Fruit fly (Drosophila melanogaster): Measurements from ENCODE around the gene Cpr72Ea.
A peak's percentile ranks its signal among the peaks of the same experiment; 100 is the strongest.

Gene Cpr72Ea

DNA sequence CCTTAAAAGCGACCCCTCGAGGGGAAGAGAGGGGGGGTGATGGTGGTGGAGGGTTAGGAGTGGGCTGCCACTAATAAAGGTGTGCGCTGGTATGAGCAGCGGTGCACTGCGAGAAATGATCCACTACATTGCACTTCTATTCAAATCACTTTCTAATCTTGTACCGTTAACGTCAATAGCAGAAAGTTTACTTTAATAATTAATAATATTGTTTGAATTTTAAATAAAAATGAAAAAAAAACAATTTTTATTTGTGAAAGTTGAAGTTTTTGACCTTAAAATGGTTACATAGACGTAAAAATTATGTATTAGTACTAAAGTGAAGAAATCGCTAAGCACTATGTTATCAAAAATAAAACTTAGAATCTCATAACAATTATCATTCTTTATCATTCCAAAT is 30.5 kb downstream of the Cpr72Ea start (continued):
- TF ChIP-seq CG9437 (GFP tag; optimal IDR thresholded peaks at IDR 0.05) (peak; percentile 33), row (GFP tag; IDR thresholded peaks at IDR 0.05) (0 out of 3 replicates have a peak, but pooled peaks have one; percentile 12), vnd (GFP tag; IDR thresholded peaks at IDR 0.05; ENCODE audit: partially characterized antibody) (no peak), CG9797 (GFP tag; optimal IDR thresholded peaks at IDR 0.05) (no peak), bcd (GFP tag; optimal IDR thresholded peaks at IDR 0.05) (peak; percentile 10), Fer3 (tag; optimal IDR thresholded peaks at IDR 0.05) (peak; percentile 0), CG12659 (GFP tag; optimal IDR thresholded peaks at IDR 0.05) (peak; percentile 9), CG10267 (tag; optimal IDR thresholded peaks at IDR 0.05) (peak; percentile 1), CG6689 (GFP tag; IDR thresholded peaks at IDR 0.05) (peak; percentile 17; the same call in 1 of the 2 replicates), CG9932 (GFP tag; IDR thresholded peaks at IDR 0.05) (no peak), bsh (GFP tag; optimal IDR thresholded peaks at IDR 0.05) (peak in 1 of 2 experiments; percentile 9), dmrt99B (tag; optimal IDR thresholded peaks at IDR 0.05) (peak; percentile 45), Meics (GFP tag; optimal IDR thresholded peaks at IDR 0.05) (peak; percentile 47), CTCF (GFP tag; optimal IDR thresholded peaks at IDR 0.05) (no peak), CG31441 (GFP tag; IDR thresholded peaks at IDR 0.05) (peak; percentile 43; the same call in 1 of the 2 replicates), Usf (GFP tag; optimal IDR thresholded peaks at IDR 0.05) (no peak), H15 (GFP tag; IDR thresholded peaks at IDR 0.05) (no peak), grau (tag; optimal IDR thresholded peaks at IDR 0.05) (peak; percentile 41), CG14441 (GFP tag; IDR thresholded peaks at IDR 0.05) (peak; percentile 27; the same call in 1 of the 2 replicates), CG2129 (GFP tag; IDR thresholded peaks at IDR 0.05; ENCODE audit: partially characterized antibody) (no peak), zfh2 (GFP tag; optimal IDR thresholded peaks at IDR 0.05) (no peak), Sox102F (GFP tag; optimal IDR thresholded peaks at IDR 0.05) (peak; percentile 23), CG6683 (GFP tag; optimal IDR thresholded peaks at IDR 0.05) (no peak), Sox100B (GFP tag; optimal IDR thresholded peaks at IDR 0.05) (peak; percentile 29), CG14710 (tag; optimal IDR thresholded peaks at IDR 0.05) (peak; percentile 8), CG2202 (tag; optimal IDR thresholded peaks at IDR 0.05) (no peak), CG17612 (GFP tag; IDR thresholded peaks at IDR 0.05) (peak; percentile 50; the same call in 1 of the 2 replicates), CG30403 (GFP tag; optimal IDR thresholded peaks at IDR 0.05) (peak; percentile 21), hkb (optimal IDR thresholded peaks at IDR 0.05) (no peak), hkb (GFP tag; IDR thresholded peaks at IDR 0.05) (0 out of 2 replicates have a peak, but pooled peaks have one; percentile 13), dimm (GFP tag; IDR thresholded peaks at IDR 0.05) (no peak), phol (tag; optimal IDR thresholded peaks at IDR 0.05) (peak; percentile 61), CG32767 (GFP tag; IDR thresholded peaks at IDR 0.05) (no peak), Ptx1 (GFP tag; IDR thresholded peaks at IDR 0.05) (0 out of 2 replicates have a peak, but pooled peaks have one; percentile 22), CG32772 (GFP tag; IDR thresholded peaks at IDR 0.05) (0 out of 2 replicates have a peak, but pooled peaks have one; percentile 29), Bdp1 (GFP tag; optimal IDR thresholded peaks at IDR 0.05) (no peak), Gsc (GFP tag; IDR thresholded peaks at IDR 0.05) (no peak), unpg (GFP tag; optimal IDR thresholded peaks at IDR 0.05) (peak; percentile 20), gem (tag; optimal IDR thresholded peaks at IDR 0.05) (peak; percentile 59), CG9727 (GFP tag; optimal IDR thresholded peaks at IDR 0.05) (peak; percentile 30), Blimp-1 (GFP tag; optimal IDR thresholded peaks at IDR 0.05) (peak; percentile 5), pan (optimal IDR thresholded peaks at IDR 0.05) (no peak), pan (GFP tag; optimal IDR thresholded peaks at IDR 0.05 in 1 of 2, IDR thresholded peaks at IDR 0.05 in 1 of 2) (peak in 1 of 2 experiments; percentile 31), CG17361 (GFP tag; IDR thresholded peaks at IDR 0.05) (peak; percentile 61; the same call in 2 of the 3 replicates), CG17385 (GFP tag; optimal IDR thresholded peaks at IDR 0.05) (peak; percentile 13), CG11504 (tag; optimal IDR thresholded peaks at IDR 0.05) (peak; percentile 60), CG10979 (tag; optimal IDR thresholded peaks at IDR 0.05) (peak; percentile 37), sens-2 (GFP tag; IDR thresholded peaks at IDR 0.05) (no peak), fd96Cb (tag; optimal IDR thresholded peaks at IDR 0.05) (peak; percentile 12), CG12391 (tag; optimal IDR thresholded peaks at IDR 0.05) (peak; percentile 3), tgo (GFP tag; IDR thresholded peaks at IDR 0.05) (no peak)
